Fruit fly (Drosophila melanogaster) S2 (cell line): ENCODE measurements around the gene Nf-YA.

Experiments used
- CG8478 ChIP-seq: fragments of >200 bp; optimal IDR thresholded peaks from 2 replicates; lab custom pipeline; 2018
- CTCF ChIP-seq, 2 experiments: fragments of >200 bp; optimal IDR thresholded peaks; 2 replicates each; lab custom pipeline; 2018

dm6 chr3L:9430608-9430952 is 11.5 kb downstream of the Nf-YA start:
- TF ChIP-seq CG8478 (lab: Kevin White, UChicago) (no peak), CTCF (optimal IDR thresholded peaks at IDR 0.05; lab: Kevin White, UChicago) (no peak)
